Fruit fly (Drosophila melanogaster) whole organism, embryonic: ENCODE results near the gene CG44405.

Source experiments
- Atf-2 ChIP-seq: fragments of 200-800 bp; sonication (Bioruptor generic); optimal IDR thresholded peaks from 2 replicates; lab custom pipeline; 2016; ENCODE audit warnings: missing biosample characterization, missing genetic modification characterization
- BEAF-32 ChIP-seq: fragments of 200-800 bp; sonication (Bioruptor generic); optimal IDR thresholded peaks from 3 replicates; lab custom pipeline; 2017; ENCODE audit warnings: missing biosample characterization, missing genetic modification characterization, mild to moderate bottlenecking, moderate library complexity, missing genetic modification reagents
- Bdp1 ChIP-seq: fragments of 200-800 bp; sonication (Bioruptor generic); optimal IDR thresholded peaks from 3 replicates; lab custom pipeline; 2016; ENCODE audit warnings: missing biosample characterization, missing genetic modification characterization
- Blimp-1 ChIP-seq: fragments of 200-800 bp; sonication (Bioruptor generic); optimal IDR thresholded peaks from 3 replicates; lab custom pipeline; 2018; ENCODE audit warnings: missing biosample characterization, missing genetic modification characterization, mild to moderate bottlenecking, moderate library complexity, missing genetic modification reagents
- CG10209 ChIP-seq: fragments of 200-800 bp; sonication (Bioruptor generic); optimal IDR thresholded peaks from 3 replicates; lab custom pipeline; 2017; ENCODE audit warnings: missing biosample characterization, mild to moderate bottlenecking, missing genetic modification characterization, missing genetic modification reagents
- CG11247 ChIP-seq: fragments of 200-800 bp; sonication (Bioruptor generic); IDR thresholded peaks from 2 replicates; pipeline ENCODE4 v1.3.6; 2022; ENCODE audit warnings: missing biosample characterization, missing genetic modification characterization
- CG12299 ChIP-seq: fragments of 200-800 bp; sonication (Bioruptor generic); optimal IDR thresholded peaks from 2 replicates; lab custom pipeline; 2018; ENCODE audit warnings: missing biosample characterization, mild to moderate bottlenecking, missing genetic modification characterization
- CG15479 ChIP-seq: fragments of 200-800 bp; sonication (Bioruptor generic); optimal IDR thresholded peaks from 3 replicates; lab custom pipeline; 2019; ENCODE audit warnings: missing biosample characterization, mild to moderate bottlenecking, missing genetic modification characterization, moderate library complexity
- CG15514 ChIP-seq: fragments of 200-800 bp; sonication (Bioruptor generic); optimal IDR thresholded peaks from 3 replicates; lab custom pipeline; 2017; ENCODE audit warnings: missing biosample characterization, missing genetic modification characterization, mild to moderate bottlenecking, moderate library complexity, missing genetic modification reagents
- CG1647 ChIP-seq: fragments of 200-800 bp; sonication (Bioruptor generic); optimal IDR thresholded peaks from 3 replicates; lab custom pipeline; 2016; ENCODE audit warnings: missing biosample characterization, missing genetic modification characterization
- CG16815 ChIP-seq: fragments of 200-800 bp; sonication (Bioruptor generic); optimal IDR thresholded peaks from 3 replicates; lab custom pipeline; 2017; ENCODE audit warnings: missing biosample characterization, mild to moderate bottlenecking, missing genetic modification characterization
- CG17328 ChIP-seq: fragments of 200-800 bp; sonication (Bioruptor generic); IDR thresholded peaks from 2 replicates; pipeline ENCODE4 v1.3.6; 2022; ENCODE audit warnings: missing biosample characterization, missing genetic modification characterization
- CG18262 ChIP-seq: fragments of 200-800 bp; optimal IDR thresholded peaks from 3 replicates; lab custom pipeline; 2019; ENCODE audit warnings: missing biosample characterization, mild to moderate bottlenecking, missing genetic modification characterization, moderate library complexity
- CG32532 ChIP-seq: fragments of 200-800 bp; sonication (Bioruptor generic); IDR thresholded peaks from 2 replicates; pipeline ENCODE4 v1.3.6; 2022; ENCODE audit warnings: missing biosample characterization, missing genetic modification characterization
- CG33213 ChIP-seq: fragments of 200-800 bp; sonication (Bioruptor generic); optimal IDR thresholded peaks from 3 replicates; lab custom pipeline; 2016; ENCODE audit warnings: missing biosample characterization, missing genetic modification characterization
- CG33557 ChIP-seq: fragments of 200-800 bp; sonication (Bioruptor generic); optimal IDR thresholded peaks from 2 replicates; lab custom pipeline; 2019; ENCODE audit warnings: missing biosample characterization, mild to moderate bottlenecking, missing genetic modification characterization, moderate library complexity
- CG3847 ChIP-seq: fragments of 200-800 bp; sonication (Bioruptor generic); IDR thresholded peaks from 2 replicates; pipeline ENCODE4 v1.3.6; 2022; ENCODE audit warnings: missing biosample characterization, missing genetic modification characterization
- CG3995 ChIP-seq: fragments of 200-800 bp; sonication (Bioruptor generic); optimal IDR thresholded peaks from 3 replicates; lab custom pipeline; 2016; ENCODE audit warnings: missing biosample characterization, missing genetic modification characterization
- CG6175 ChIP-seq: fragments of 200-800 bp; sonication (Bioruptor generic); IDR thresholded peaks from 3 replicates; pipeline ENCODE4 v1.3.6; 2022; ENCODE audit warnings: missing biosample characterization, missing genetic modification characterization
- CG6689 ChIP-seq: fragments of 200-800 bp; sonication (Bioruptor generic); IDR thresholded peaks from 2 replicates; pipeline ENCODE4 v1.3.6; 2022; ENCODE audit warnings: missing biosample characterization, missing genetic modification characterization
- CG8089 ChIP-seq: fragments of 200-800 bp; sonication (Bioruptor generic); optimal IDR thresholded peaks from 3 replicates; lab custom pipeline; 2016; ENCODE audit warnings: missing biosample characterization, missing genetic modification characterization
- CG8924 ChIP-seq: fragments of 200-800 bp; optimal IDR thresholded peaks from 3 replicates; lab custom pipeline; 2019; ENCODE audit warnings: missing biosample characterization, mild to moderate bottlenecking, missing genetic modification characterization, moderate library complexity
- CG9932 ChIP-seq: fragments of 200-800 bp; sonication (Bioruptor generic); IDR thresholded peaks from 2 replicates; pipeline ENCODE4 v1.3.6; 2022; ENCODE audit warnings: missing biosample characterization, missing genetic modification characterization
- CTCF ChIP-seq: fragments of 200-800 bp; sonication (Bioruptor generic); optimal IDR thresholded peaks from 2 replicates; lab custom pipeline; 2017; ENCODE audit warnings: missing biosample characterization, mild to moderate bottlenecking, missing genetic modification characterization, moderate library complexity
- Ets97D ChIP-seq: fragments of 200-800 bp; sonication (Bioruptor generic); optimal IDR thresholded peaks from 3 replicates; lab custom pipeline; 2016; ENCODE audit warnings: missing biosample characterization, missing genetic modification characterization
- H2.0 ChIP-seq: fragments of 200-800 bp; sonication (Bioruptor generic); IDR thresholded peaks from 2 replicates; pipeline ENCODE4 v1.3.6; 2022; ENCODE audit warnings: missing biosample characterization, missing genetic modification characterization
- HmgZ ChIP-seq: fragments of 200-800 bp; sonication (Bioruptor generic); optimal IDR thresholded peaks from 2 replicates; lab custom pipeline; 2018; ENCODE audit warnings: missing biosample characterization, mild to moderate bottlenecking, missing genetic modification characterization
- Hr51 ChIP-seq, 2 experiments: fragments of 200-800 bp; sonication (Bioruptor generic); optimal IDR thresholded peaks; 2 replicates in 1 of 2; 3 replicates in 1 of 2; lab custom pipeline; 2016 to 2018; ENCODE audit warnings: missing biosample characterization in 2 of 2, missing genetic modification characterization in 2 of 2, mild to moderate bottlenecking in 1 of 2, moderate library complexity in 1 of 2
- Hsf ChIP-seq: fragments of 200-800 bp; sonication (Bioruptor generic); optimal IDR thresholded peaks from 3 replicates; lab custom pipeline; 2016; ENCODE audit warnings: missing biosample characterization, missing genetic modification characterization
- MBD-R2 ChIP-seq: fragments of 200-800 bp; sonication (Bioruptor generic); IDR thresholded peaks from 2 replicates; pipeline ENCODE4 v1.3.6; 2022; ENCODE audit warnings: missing biosample characterization, missing genetic modification characterization
- Mad ChIP-seq: fragments of 200-800 bp; sonication (Bioruptor generic); optimal IDR thresholded peaks from 2 replicates; lab custom pipeline; 2016; ENCODE audit warnings: missing biosample characterization, missing genetic modification characterization
- NK7.1 ChIP-seq: fragments of 200-800 bp; sonication (Bioruptor generic); optimal IDR thresholded peaks from 3 replicates; lab custom pipeline; 2016; ENCODE audit warnings: missing biosample characterization, missing genetic modification characterization
- Nf-YC ChIP-seq: fragments of 200-800 bp; optimal IDR thresholded peaks from 3 replicates; lab custom pipeline; 2019; ENCODE audit warnings: missing biosample characterization, mild to moderate bottlenecking, missing genetic modification characterization, moderate library complexity
- NfI ChIP-seq: fragments of 200-800 bp; sonication (Bioruptor generic); optimal IDR thresholded peaks from 3 replicates; lab custom pipeline; 2018; ENCODE audit warnings: missing biosample characterization, mild to moderate bottlenecking, missing genetic modification characterization, moderate library complexity
- Pdp1 ChIP-seq, 2 experiments: fragments of 200-800 bp; sonication (Bioruptor generic); optimal IDR thresholded peaks; 3 replicates each; lab custom pipeline; 2016; ENCODE audit warnings: missing biosample characterization in 2 of 2, missing genetic modification characterization in 2 of 2, mild to moderate bottlenecking in 1 of 2, moderate library complexity in 1 of 2
- Usf ChIP-seq: fragments of 200-800 bp; sonication (Bioruptor generic); optimal IDR thresholded peaks from 2 replicates; lab custom pipeline; 2017; ENCODE audit warnings: missing genotype, missing biosample characterization, missing genetic modification characterization
- Vsx1 ChIP-seq: fragments of 200-800 bp; sonication (Bioruptor generic); optimal IDR thresholded peaks from 2 replicates; lab custom pipeline; 2017; ENCODE audit warnings: missing biosample characterization, mild to moderate bottlenecking, missing genetic modification characterization, missing genetic modification reagents
- corto ChIP-seq: fragments of 200-800 bp; sonication (Bioruptor generic); optimal IDR thresholded peaks from 2 replicates; lab custom pipeline; 2016; ENCODE audit warnings: missing biosample characterization, mild to moderate bottlenecking, missing genetic modification characterization, moderate library complexity
- dpn ChIP-seq, 2 experiments: fragments of 200-800 bp; sonication (Bioruptor generic); optimal IDR thresholded peaks; 3 replicates each; lab custom pipeline; 2016; ENCODE audit warnings: missing biosample characterization in 2 of 2, missing genetic modification characterization in 2 of 2
- ftz-f1 ChIP-seq: fragments of 200-800 bp; sonication (Bioruptor generic); optimal IDR thresholded peaks from 2 replicates; lab custom pipeline; 2016; ENCODE audit warnings: missing biosample characterization, missing genetic modification characterization
- grau ChIP-seq: fragments of 200-800 bp; optimal IDR thresholded peaks from 3 replicates; lab custom pipeline; 2019; ENCODE audit warnings: missing biosample characterization, mild to moderate bottlenecking, missing genetic modification characterization, moderate library complexity
- hbn ChIP-seq: fragments of 200-800 bp; sonication (Bioruptor generic); IDR thresholded peaks from 2 replicates; pipeline ENCODE4 v1.3.6; 2022; ENCODE audit warnings: missing biosample characterization, missing genetic modification characterization; ENCODE audit not compliant: partially characterized antibody
- ind ChIP-seq: fragments of 200-800 bp; sonication (Bioruptor generic); optimal IDR thresholded peaks from 3 replicates; lab custom pipeline; 2016; ENCODE audit warnings: missing biosample characterization, missing genetic modification characterization
- nerfin-1 ChIP-seq: fragments of 200-800 bp; sonication (Bioruptor generic); optimal IDR thresholded peaks from 3 replicates; lab custom pipeline; 2019; ENCODE audit warnings: missing biosample characterization, mild to moderate bottlenecking, missing genetic modification characterization, moderate library complexity
- nerfin-2 ChIP-seq: fragments of 200-800 bp; sonication (Bioruptor generic); IDR thresholded peaks from 2 replicates; pipeline ENCODE4 v1.3.6; 2022; ENCODE audit warnings: missing biosample characterization, missing genetic modification characterization; ENCODE audit not compliant: partially characterized antibody
- oc ChIP-seq: fragments of 200-800 bp; sonication (Bioruptor generic); optimal IDR thresholded peaks from 2 replicates; lab custom pipeline; 2018; ENCODE audit warnings: missing biosample characterization, mild to moderate bottlenecking, missing genetic modification characterization, moderate library complexity
- phol ChIP-seq: fragments of 200-800 bp; sonication (Bioruptor generic); optimal IDR thresholded peaks from 3 replicates; lab custom pipeline; 2018; ENCODE audit warnings: missing biosample characterization, mild to moderate bottlenecking, missing genetic modification characterization, moderate library complexity
- sqz ChIP-seq: fragments of 200-800 bp; sonication (Bioruptor generic); optimal IDR thresholded peaks from 3 replicates; lab custom pipeline; 2018; ENCODE audit warnings: missing biosample characterization, mild to moderate bottlenecking, missing genetic modification characterization
- sr ChIP-seq: fragments of 200-800 bp; sonication (Bioruptor generic); IDR thresholded peaks from 3 replicates; pipeline ENCODE4 v1.3.6; 2022; ENCODE audit warnings: missing biosample characterization, missing genetic modification characterization
- sug ChIP-seq: fragments of 200-800 bp; optimal IDR thresholded peaks from 2 replicates; lab custom pipeline; 2019; ENCODE audit warnings: missing biosample characterization, mild to moderate bottlenecking, missing genetic modification characterization, moderate library complexity
- zen ChIP-seq: fragments of 200-800 bp; sonication (Bioruptor generic); optimal IDR thresholded peaks from 3 replicates; lab custom pipeline; 2018; ENCODE audit warnings: missing biosample characterization, mild to moderate bottlenecking, missing genetic modification characterization, moderate library complexity

CG44405 gene

dm6 chr2L:16310648-16311047, 31.5 kb downstream of the CG44405 start, which contains the start of the genes cni and fzy (continued):
- no peak for TF ChIP-seq H2.0 (GFP tag; lab: Robert Waterston, UW)
- no peak for TF ChIP-seq CG1647 (GFP tag; lab: Kevin White, UChicago)
- TF ChIP-seq Vsx1 (GFP tag; lab: Kevin White, UChicago) = peak; percentile 80
- no peak for TF ChIP-seq CG12299
- peak; percentile 51 for TF ChIP-seq corto (GFP tag; lab: Kevin White, UChicago)
- TF ChIP-seq CG8089 (GFP tag; lab: Kevin White, UChicago) = no peak
- TF ChIP-seq CG32532 (GFP tag; lab: Robert Waterston, UW) = 0 out of 2 replicates have a peak, but pooled peaks have one; percentile 15
- peak; percentile 37 for TF ChIP-seq Nf-YC (tag; lab: Kevin White, UChicago)
- TF ChIP-seq CG15514 (GFP tag; lab: Kevin White, UChicago) = peak; percentile 64
- peak; percentile 32 for TF ChIP-seq grau (tag; lab: Kevin White, UChicago)
- TF ChIP-seq CG11247 (GFP tag; lab: Robert Waterston, UW) = no peak
- no peak for TF ChIP-seq NfI (GFP tag; lab: Kevin White, UChicago)
- peak in 1 of 2 experiments; percentile 48 for TF ChIP-seq dpn (GFP tag; optimal IDR thresholded peaks at IDR 0.05; lab: Kevin White, UChicago)
- TF ChIP-seq CG3995 (GFP tag; lab: Kevin White, UChicago) = no peak
- TF ChIP-seq sr (GFP tag; lab: Robert Waterston, UW) = no peak
- TF ChIP-seq zen (tag; lab: Kevin White, UChicago) = peak; percentile 66
- TF ChIP-seq CG33213 (GFP tag; lab: Kevin White, UChicago) = no peak
- peak; percentile 11 for TF ChIP-seq CG10209 (GFP tag; lab: Kevin White, UChicago)
- TF ChIP-seq NK7.1 (GFP tag; lab: Kevin White, UChicago) = no peak
- peak; percentile 56 for TF ChIP-seq HmgZ (tag; lab: Kevin White, UChicago)
- TF ChIP-seq Blimp-1 = no peak
- peak; percentile 34 for TF ChIP-seq ind
- peak; percentile 9 for TF ChIP-seq Mad (GFP tag; lab: Kevin White, UChicago)
- TF ChIP-seq CG33557 = peak; percentile 23
- peak; percentile 27 for TF ChIP-seq CG18262 (tag; lab: Kevin White, UChicago)
- no peak for TF ChIP-seq CG16815 (GFP tag; lab: Kevin White, UChicago)
- TF ChIP-seq CG15479 (GFP tag; lab: Kevin White, UChicago) = no peak
- peak; percentile 21 for TF ChIP-seq Bdp1
- no peak for TF ChIP-seq nerfin-2
- TF ChIP-seq CG9932 (GFP tag; lab: Robert Waterston, UW) = no peak
- peak; percentile 78 for TF ChIP-seq CG3847 (GFP tag; lab: Robert Waterston, UW)
- no peak for TF ChIP-seq Usf
- no peak for TF ChIP-seq CG6689 (GFP tag; lab: Robert Waterston, UW)
- peak; percentile 96 for TF ChIP-seq sqz (GFP tag; lab: Kevin White, UChicago)
- peak; percentile 93 for TF ChIP-seq ftz-f1 (GFP tag; lab: Kevin White, UChicago)
- peak; percentile 94 for TF ChIP-seq phol
- peak; percentile 73 for TF ChIP-seq Ets97D (GFP tag; lab: Kevin White, UChicago)
- TF ChIP-seq sug (tag; lab: Kevin White, UChicago) = peak; percentile 32
- TF ChIP-seq hbn (GFP tag; lab: Robert Waterston, UW) = no peak
- no peak for TF ChIP-seq Atf-2
- peak; percentile 62 for TF ChIP-seq BEAF-32
- peak; percentile 1 to 29 for TF ChIP-seq Pdp1 (GFP tag; optimal IDR thresholded peaks at IDR 0.05; lab: Kevin White, UChicago)
- TF ChIP-seq CG8924 (tag; lab: Kevin White, UChicago) = peak; percentile 35
- peak; percentile 48 for TF ChIP-seq Hsf (GFP tag; lab: Kevin White, UChicago)
- TF ChIP-seq Hr51 (GFP tag; optimal IDR thresholded peaks at IDR 0.05; lab: Kevin White, UChicago) = no peak
- TF ChIP-seq CG17328 (GFP tag; lab: Robert Waterston, UW) = no peak
- TF ChIP-seq CTCF (GFP tag; lab: Kevin White, UChicago) = peak; percentile 42
- peak; percentile 93 for TF ChIP-seq MBD-R2 (GFP tag; lab: Robert Waterston, UW)
- TF ChIP-seq CG6175 = no peak
- no peak for TF ChIP-seq oc (tag; lab: Kevin White, UChicago)
- no peak for TF ChIP-seq nerfin-1 (tag; lab: Kevin White, UChicago)
